Worm (Caenorhabditis elegans): ENCODE data around the gene Y39A1A.16.

DNA sequence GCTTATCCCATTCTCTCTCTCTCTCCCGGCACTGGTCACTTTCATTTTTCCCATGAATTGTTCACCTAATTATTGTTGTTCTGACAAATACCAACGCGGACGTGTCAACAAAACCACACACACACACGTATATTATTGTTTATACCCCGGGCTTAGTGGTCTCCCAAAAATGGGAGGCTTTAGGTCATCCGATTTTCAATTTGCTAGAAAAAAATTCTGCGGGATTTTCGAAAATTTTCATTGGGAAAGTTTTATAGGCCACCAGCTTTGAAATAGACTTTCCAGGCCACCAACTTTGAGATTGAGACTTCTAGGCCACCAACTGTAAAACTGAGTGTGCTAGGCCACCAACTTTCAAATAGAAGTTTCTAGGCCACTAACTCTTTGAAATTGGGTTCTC, 41.1 kb upstream of the Y39A1A.16 start:
- TF ChIP-seq nhr-76 (tag; optimal IDR thresholded peaks at IDR 0.05) (no peak), nhr-12 (tag; optimal IDR thresholded peaks at IDR 0.05) (no peak), pha-4 (tag; optimal IDR thresholded peaks at IDR 0.05) (no peak), elt-1 (tag; optimal IDR thresholded peaks at IDR 0.05; ENCODE audit: borderline replicate concordance, insufficient read depth) (no peak), mep-1 (tag; optimal IDR thresholded peaks at IDR 0.05) (no peak), drap-1 (GFP tag; optimal IDR thresholded peaks at IDR 0.05) (no peak), nhr-2 (tag; optimal IDR thresholded peaks at IDR 0.05) (no peak), ces-1 (GFP tag; optimal IDR thresholded peaks at IDR 0.05) (no peak), ztf-11 (tag; optimal IDR thresholded peaks at IDR 0.05) (no peak), lin-32 (GFP tag; optimal IDR thresholded peaks at IDR 0.05) (no peak), lsy-2 (tag; optimal IDR thresholded peaks at IDR 0.05) (no peak), nhr-237 (tag; optimal IDR thresholded peaks at IDR 0.05) (no peak), nhr-28 (tag; optimal IDR thresholded peaks at IDR 0.05) (no peak), mab-5 (tag; optimal IDR thresholded peaks at IDR 0.05) (no peak)

Data from whole organism, mixed stage, embryonic.